Fruit fly (Drosophila melanogaster): ENCODE measurements around the gene Lip4.

Lip4 gene

dm6 chr2L:10516470-10517048, 10.8 kb upstream of the Lip4 start (continued):
- no peak for TF ChIP-seq CG4318 (GFP tag; optimal IDR thresholded peaks at IDR 0.05)
- TF ChIP-seq Met (GFP tag; optimal IDR thresholded peaks at IDR 0.05): peak; percentile 18
- TF ChIP-seq fd59A (GFP tag; optimal IDR thresholded peaks at IDR 0.05): no peak
- peak; percentile 49 for TF ChIP-seq Smox (GFP tag; optimal IDR thresholded peaks at IDR 0.05)
- peak; percentile 17 for TF ChIP-seq Ets96B (tag; optimal IDR thresholded peaks at IDR 0.05)
- no peak for TF ChIP-seq Sox102F (GFP tag; optimal IDR thresholded peaks at IDR 0.05)
- peak; percentile 17 for TF ChIP-seq CG8319 (GFP tag; optimal IDR thresholded peaks at IDR 0.05)
- no peak for TF ChIP-seq Ets21C (GFP tag; optimal IDR thresholded peaks at IDR 0.05)
- TF ChIP-seq eg (GFP tag; IDR thresholded peaks at IDR 0.05): peak; percentile 71; the same call in 2 of the 3 replicates

dm6 chr2L:10517085-10517484, 10.3 kb upstream of the Lip4 start, which contains the start of the genes Fatp1 and Lrr47:
Fatp1 (minus strand) TSS chr2L:10517218.
Lrr47 (plus strand) TSS chr2L:10517335.
- TF ChIP-seq fkh (GFP tag; optimal IDR thresholded peaks at IDR 0.05) (peak; percentile 36), CG8319 (GFP tag; optimal IDR thresholded peaks at IDR 0.05) (no peak), CG6163 (GFP tag; IDR thresholded peaks at IDR 0.05) (peak; percentile 27; the same call in 2 of the 3 replicates), Eip78C (GFP tag) (peak; percentile 1), esn (GFP tag; optimal IDR thresholded peaks at IDR 0.05) (peak; percentile 0)

dm6 chr2L:10519225-10519624, 8.1 kb upstream of the Lip4 start:
- TF ChIP-seq achi (GFP tag; optimal IDR thresholded peaks at IDR 0.05) (peak; percentile 83), CG10669 (GFP tag; optimal IDR thresholded peaks at IDR 0.05) (peak; percentile 88), fd85E (GFP tag; optimal IDR thresholded peaks at IDR 0.05) (peak; percentile 52), pdm3 (GFP tag; optimal IDR thresholded peaks at IDR 0.05) (peak; percentile 89), Blimp-1 (GFP tag; optimal IDR thresholded peaks at IDR 0.05) (peak; percentile 61), CG15336 (GFP tag; IDR thresholded peaks at IDR 0.05) (peak; percentile 82), CG34406 (GFP tag; optimal IDR thresholded peaks at IDR 0.05) (peak; percentile 88), CG6163 (GFP tag; IDR thresholded peaks at IDR 0.05) (peak; percentile 89), OdsH (GFP tag; optimal IDR thresholded peaks at IDR 0.05) (peak; percentile 85), dsx (GFP tag; optimal IDR thresholded peaks at IDR 0.05; ENCODE audit: poor library complexity, severe bottlenecking) (peak; percentile 86), net (GFP tag; optimal IDR thresholded peaks at IDR 0.05) (peak; percentile 81), CG6808 (GFP tag; optimal IDR thresholded peaks at IDR 0.05) (peak; percentile 77), Gug (GFP tag; IDR thresholded peaks at IDR 0.05) (peak; percentile 63), Sox14 (GFP tag; optimal IDR thresholded peaks at IDR 0.05) (peak; percentile 91), CG11762 (GFP tag; optimal IDR thresholded peaks at IDR 0.05; ENCODE audit: insufficient read depth) (peak; percentile 63), fkh (GFP tag; optimal IDR thresholded peaks at IDR 0.05) (no peak), Hr4 (GFP tag; optimal IDR thresholded peaks at IDR 0.05) (peak; percentile 67), Eip78C (GFP tag) (peak; percentile 98), Smox (GFP tag; optimal IDR thresholded peaks at IDR 0.05) (peak; percentile 87), CG11902 (GFP tag; optimal IDR thresholded peaks at IDR 0.05) (peak; percentile 85), lz (GFP tag; optimal IDR thresholded peaks at IDR 0.05) (peak; percentile 89), Eip93F (GFP tag; optimal IDR thresholded peaks at IDR 0.05) (peak; percentile 47), CG8119 (GFP tag; IDR thresholded peaks at IDR 0.05) (peak; percentile 82), CG9139 (GFP tag; optimal IDR thresholded peaks at IDR 0.05) (peak; percentile 63), Met (GFP tag; optimal IDR thresholded peaks at IDR 0.05) (peak; percentile 87), Hr38 (GFP tag; optimal IDR thresholded peaks at IDR 0.05) (no peak), Hr39 (GFP tag; optimal IDR thresholded peaks at IDR 0.05) (peak; percentile 91), esn (GFP tag; optimal IDR thresholded peaks at IDR 0.05) (peak; percentile 94), CG6792 (GFP tag; optimal IDR thresholded peaks at IDR 0.05) (peak; percentile 91), eg (GFP tag; IDR thresholded peaks at IDR 0.05) (peak; percentile 86), CG10631 (GFP tag; optimal IDR thresholded peaks at IDR 0.05) (peak; percentile 76), CG8632 (GFP tag; optimal IDR thresholded peaks at IDR 0.05) (peak; percentile 85), cyc (GFP tag; optimal IDR thresholded peaks at IDR 0.05) (peak; percentile 90), Lpt (GFP tag; optimal IDR thresholded peaks at IDR 0.05) (peak; percentile 62), Ets96B (tag; optimal IDR thresholded peaks at IDR 0.05) (peak; percentile 91), dac (GFP tag; optimal IDR thresholded peaks at IDR 0.05) (no peak), acj6 (GFP tag; optimal IDR thresholded peaks at IDR 0.05) (peak; percentile 85), CG3032 (tag; optimal IDR thresholded peaks at IDR 0.05) (peak; percentile 84), spab (GFP tag; optimal IDR thresholded peaks at IDR 0.05) (peak; percentile 80), CG6276 (GFP tag; optimal IDR thresholded peaks at IDR 0.05) (peak; percentile 67), CG8319 (GFP tag; optimal IDR thresholded peaks at IDR 0.05) (peak; percentile 80), Sox15 (GFP tag; optimal IDR thresholded peaks at IDR 0.05) (peak; percentile 80)
